Fruit fly (Drosophila melanogaster): ENCODE data around the gene CG32086.

The CG32086 gene

dm6 chr3L:11622750-11623149 lies 38.9 kb upstream of the CG32086 start (continued):
- TF ChIP-seq CG7745 (tag; optimal IDR thresholded peaks at IDR 0.05) (no peak), CG33557 (GFP tag; optimal IDR thresholded peaks at IDR 0.05) (no peak), CTCF (GFP tag; optimal IDR thresholded peaks at IDR 0.05) (no peak), Sry-β (GFP tag; optimal IDR thresholded peaks at IDR 0.05) (no peak), ro (GFP tag; IDR thresholded peaks at IDR 0.05) (no peak), vvl (GFP tag; IDR thresholded peaks at IDR 0.05) (no peak), Taf1 (GFP tag; IDR thresholded peaks at IDR 0.05) (no peak), CG10274 (GFP tag; optimal IDR thresholded peaks at IDR 0.05) (no peak), grn (GFP tag; optimal IDR thresholded peaks at IDR 0.05) (no peak), Drgx (GFP tag; IDR thresholded peaks at IDR 0.05) (no peak), toy (GFP tag; IDR thresholded peaks at IDR 0.05) (no peak), Dbx (GFP tag; IDR thresholded peaks at IDR 0.05) (no peak), CG8281 (tag; optimal IDR thresholded peaks at IDR 0.05) (no peak), gcm (GFP tag; optimal IDR thresholded peaks at IDR 0.05) (no peak), CG4820 (GFP tag; optimal IDR thresholded peaks at IDR 0.05) (no peak), org-1 (GFP tag; optimal IDR thresholded peaks at IDR 0.05) (no peak), Gug (GFP tag; IDR thresholded peaks at IDR 0.05) (no peak), ap (GFP tag; IDR thresholded peaks at IDR 0.05) (no peak)

- no peak for TF ChIP-seq PHDP (tag; optimal IDR thresholded peaks at IDR 0.05)
- TF ChIP-seq CG13287 (GFP tag; IDR thresholded peaks at IDR 0.05; ENCODE audit: partially characterized antibody), result no peak
- TF ChIP-seq toy (GFP tag; IDR thresholded peaks at IDR 0.05), result no peak
- no peak for TF ChIP-seq al (GFP tag; IDR thresholded peaks at IDR 0.05)
- no peak for TF ChIP-seq Ets65A (GFP tag)
- no peak for TF ChIP-seq Dad (GFP tag; optimal IDR thresholded peaks at IDR 0.05)
- TF ChIP-seq trh (GFP tag; optimal IDR thresholded peaks at IDR 0.05), result no peak
- TF ChIP-seq Hr51 (GFP tag; optimal IDR thresholded peaks at IDR 0.05), result no peak
- TF ChIP-seq CG10431 (GFP tag; optimal IDR thresholded peaks at IDR 0.05), result no peak
- no peak for TF ChIP-seq CG16815 (GFP tag; optimal IDR thresholded peaks at IDR 0.05)
Observed at dm6 chr3L:11620001-11620400, 36.1 kb upstream of the CG32086 start, which contains the start of gene Muc68Ca. TSS of gene Muc68Ca (minus strand) at chr3L:11620101.

- peak; percentile 52 for TF ChIP-seq lab (GFP tag; optimal IDR thresholded peaks at IDR 0.05)
- TF ChIP-seq CG16815 (GFP tag; optimal IDR thresholded peaks at IDR 0.05), result no peak
- TF ChIP-seq YL-1 (GFP tag; optimal IDR thresholded peaks at IDR 0.05), result no peak
- peak; percentile 43 for TF ChIP-seq CG18599 (GFP tag; optimal IDR thresholded peaks at IDR 0.05)
- TF ChIP-seq CG11695 (GFP tag; IDR thresholded peaks at IDR 0.05), result 0 out of 3 replicates have a peak, but pooled peaks have one; percentile 25
- TF ChIP-seq CG10543 (GFP tag; optimal IDR thresholded peaks at IDR 0.05), result no peak
- TF ChIP-seq CG13296 (GFP tag; optimal IDR thresholded peaks at IDR 0.05), result peak; percentile 6
- TF ChIP-seq sob (GFP tag; IDR thresholded peaks at IDR 0.05), result 0 out of 2 replicates have a peak, but pooled peaks have one; percentile 35
- peak; percentile 42 for TF ChIP-seq caup (GFP tag; optimal IDR thresholded peaks at IDR 0.05; ENCODE audit: severe bottlenecking)
- TF ChIP-seq Fer1 (GFP tag; optimal IDR thresholded peaks at IDR 0.05), result peak; percentile 21
Observed at dm6 chr3L:11609835-11610234, 26.0 kb upstream of the CG32086 start, which contains the start of gene CG42832. TSS of gene CG42832 (plus strand) at chr3L:11610135.

DNA sequence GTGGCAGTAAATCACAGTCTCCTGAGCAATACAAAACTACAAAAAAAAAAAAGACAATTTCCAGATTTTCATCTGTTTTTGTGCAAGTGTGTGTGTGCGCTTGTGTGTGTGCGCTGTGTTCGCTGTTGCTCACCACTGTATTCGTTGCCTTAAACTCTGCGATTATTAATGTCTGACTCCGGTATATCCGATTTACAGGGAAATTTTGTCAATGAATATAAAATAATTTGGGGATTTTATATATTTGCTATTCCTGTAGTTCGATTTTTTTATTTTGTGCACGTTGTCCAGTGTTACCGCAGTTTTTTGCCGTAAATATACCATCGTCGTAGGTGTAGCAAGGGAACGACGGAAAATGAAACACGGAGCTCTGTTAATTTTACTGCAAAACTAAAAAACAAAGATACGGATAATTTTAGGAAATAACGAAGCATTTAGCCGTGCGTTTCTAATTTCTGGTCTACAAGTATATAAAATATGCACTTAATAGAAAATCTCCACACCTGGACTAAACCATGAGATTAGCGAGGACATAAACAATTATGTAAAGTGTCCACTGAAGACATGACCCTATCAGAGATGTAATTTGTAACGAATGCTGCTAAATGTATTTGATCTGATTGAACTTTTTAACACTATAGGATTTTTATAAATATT lies 25.4 kb upstream of the CG32086 start, which contains the start of gene Duba:
Duba (minus strand) TSS at position 313 of the 657 bp plus-strand sequence.
- TF ChIP-seq CG11560 (tag; IDR thresholded peaks at IDR 0.05) (no peak), maf-S (GFP tag; optimal IDR thresholded peaks at IDR 0.05) (no peak), CG30403 (GFP tag; optimal IDR thresholded peaks at IDR 0.05) (no peak), CG4424 (GFP tag; optimal IDR thresholded peaks at IDR 0.05) (no peak), CG2712 (tag; optimal IDR thresholded peaks at IDR 0.05) (peak; percentile 43), p53 (GFP tag; optimal IDR thresholded peaks at IDR 0.05) (no peak), Rfx (GFP tag; IDR thresholded peaks at IDR 0.05) (no peak; the same call in 1 of the 2 replicates), MTF-1 (GFP tag; optimal IDR thresholded peaks at IDR 0.05; ENCODE audit: borderline replicate concordance) (no peak), row (GFP tag; IDR thresholded peaks at IDR 0.05) (peak; percentile 62; the same call in 2 of the 3 replicates), CG7372 (GFP tag; IDR thresholded peaks at IDR 0.05) (no peak), Vsx1 (GFP tag; optimal IDR thresholded peaks at IDR 0.05) (no peak), Opbp (GFP tag; IDR thresholded peaks at IDR 0.05; ENCODE audit: partially characterized antibody) (0 out of 3 replicates have a peak, but pooled peaks have one; percentile 28)
